Fruit fly (Drosophila melanogaster): ENCODE measurements around the gene CG32645.

DNA sequence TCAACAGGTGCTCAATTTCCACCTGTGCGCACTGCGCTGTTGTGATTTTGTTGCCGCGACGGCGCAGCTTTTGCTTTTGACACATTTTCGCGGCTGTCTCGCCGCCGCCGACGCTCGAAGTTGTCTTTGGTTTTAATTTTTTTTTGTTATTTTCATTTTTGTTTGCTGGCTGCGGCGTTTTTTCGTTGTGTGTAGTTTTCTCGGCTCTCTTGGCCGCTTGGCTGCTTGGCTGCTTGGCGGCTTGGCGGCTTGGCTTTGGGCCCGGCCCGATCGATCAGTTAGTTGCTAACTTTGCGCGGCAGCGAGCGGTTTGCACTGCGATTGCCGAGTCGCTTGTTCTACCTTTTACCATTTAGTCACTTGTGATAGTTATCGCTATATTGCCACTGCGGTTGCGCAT, 24.1 kb upstream of the CG32645 start, which contains the start of gene CG42237:
- TF ChIP-seq ttk (optimal IDR thresholded peaks at IDR 0.05): no peak
- TF ChIP-seq h (optimal IDR thresholded peaks at IDR 0.05): no peak
- no peak for TF ChIP-seq psq (optimal IDR thresholded peaks at IDR 0.05)
- no peak for TF ChIP-seq Sin3A (optimal IDR thresholded peaks at IDR 0.05)
- TF ChIP-seq insv (optimal IDR thresholded peaks at IDR 0.05): no peak
- no peak for TF ChIP-seq Myc (optimal IDR thresholded peaks at IDR 0.05)

Data from Kc167 (cell line).